Worm (Caenorhabditis elegans): Measurements from ENCODE around the gene C08E8.3.

DNA sequence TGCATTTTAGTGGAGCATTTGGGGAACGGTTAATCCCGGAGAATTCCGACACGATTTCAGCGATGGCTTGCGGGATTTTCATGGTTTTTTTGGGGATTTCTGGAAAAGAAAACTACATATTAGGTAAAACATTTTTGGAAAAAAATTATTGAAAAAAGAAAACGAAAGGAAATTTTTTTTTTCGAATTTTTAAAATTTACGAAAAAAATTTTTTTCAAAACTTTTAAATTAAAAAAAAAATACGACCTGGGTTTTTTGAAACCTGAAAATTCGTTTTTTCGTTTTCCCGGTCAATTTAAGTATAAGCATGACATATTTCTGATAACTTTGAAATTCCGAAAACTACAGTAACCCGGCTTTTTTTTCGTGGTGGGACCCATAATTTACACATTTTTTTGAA, 10.1 kb upstream of the C08E8.3 start, which contains the start of gene C08E8.10:
- TF ChIP-seq R02D3.7 (tag; optimal IDR thresholded peaks at IDR 0.05), result no peak
- no peak for TF ChIP-seq unc-62 (GFP tag; optimal IDR thresholded peaks at IDR 0.05)
- TF ChIP-seq ceh-82 (tag; optimal IDR thresholded peaks at IDR 0.05), result no peak
- TF ChIP-seq elt-1 (tag; optimal IDR thresholded peaks at IDR 0.05), result no peak
- TF ChIP-seq unc-39 (tag; optimal IDR thresholded peaks at IDR 0.05), result no peak
- no peak for TF ChIP-seq zag-1 (tag; optimal IDR thresholded peaks at IDR 0.05)
- TF ChIP-seq lin-39 (tag; optimal IDR thresholded peaks at IDR 0.05), result no peak
- no peak for TF ChIP-seq nhr-11 (tag; optimal IDR thresholded peaks at IDR 0.05)
- no peak for TF ChIP-seq mdl-1 (tag; optimal IDR thresholded peaks at IDR 0.05)
- TF ChIP-seq nhr-25 (tag; optimal IDR thresholded peaks at IDR 0.05), result no peak
- no peak for TF ChIP-seq ztf-4 (tag; optimal IDR thresholded peaks at IDR 0.05)
- no peak for TF ChIP-seq alr-1 (tag; optimal IDR thresholded peaks at IDR 0.05)
- no peak for TF ChIP-seq nhr-23 (tag; optimal IDR thresholded peaks at IDR 0.05)

Measured in whole organism, L2 larva.